Fruit fly (Drosophila melanogaster) Kc167 (cell line): ENCODE data around the gene CG32726.

Experiments used
- Sin3A ChIP-seq: fragments of >200 bp; optimal IDR thresholded peaks from 2 replicates; lab custom pipeline; 2018; ENCODE audit warnings: missing external identifiers
- h ChIP-seq: fragments of >200 bp; optimal IDR thresholded peaks from 3 replicates; lab custom pipeline; 2018; ENCODE audit warnings: missing external identifiers
- psq ChIP-seq: fragments of >200 bp; optimal IDR thresholded peaks from 2 replicates; lab custom pipeline; 2017; ENCODE audit warnings: missing external identifiers

DNA sequence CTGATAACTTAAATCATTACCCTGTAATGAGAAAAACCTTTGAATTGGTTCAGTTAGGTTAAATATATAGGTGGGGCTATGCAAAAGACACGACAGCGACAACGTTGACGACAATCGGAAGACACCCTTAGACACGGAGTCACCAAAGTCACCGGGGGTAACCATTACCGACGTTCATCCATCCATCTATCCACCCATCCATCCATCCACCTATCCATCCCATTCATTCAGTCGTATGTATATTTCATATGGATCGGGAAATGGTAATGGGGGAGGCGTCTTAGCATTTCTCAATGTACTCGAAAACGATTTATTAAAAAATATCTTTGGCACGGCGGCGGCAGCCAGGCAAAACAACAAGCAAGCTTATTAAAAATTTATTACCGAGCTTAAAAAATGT is 36.5 kb upstream of the CG32726 start:
- TF ChIP-seq psq (no peak), h (lab: Kevin White, UChicago) (no peak), Sin3A (no peak)
